Fruit fly (Drosophila melanogaster) whole organism, embryonic: ENCODE results near the gene RabX6.

ENCODE experiments used
- Aef1 ChIP-seq: fragments of 200-800 bp; sonication (Bioruptor generic); IDR thresholded peaks from 3 replicates; pipeline ENCODE4 v1.3.6; 2022; ENCODE audit warnings: missing biosample characterization, missing genetic modification characterization
- Awh ChIP-seq: fragments of 200-800 bp; sonication (Bioruptor generic); IDR thresholded peaks from 2 replicates; pipeline ENCODE4, ENCODE4 v1.3.6; 2022; ENCODE audit warnings: missing biosample characterization, missing genetic modification characterization
- B-H1 ChIP-seq: fragments of 200-800 bp; sonication (Bioruptor generic); IDR thresholded peaks from 3 replicates; pipeline ENCODE4 v1.3.6; 2022; ENCODE audit warnings: missing biosample characterization, missing genetic modification characterization
- CG1024 ChIP-seq: fragments of 200-800 bp; sonication (Bioruptor generic); IDR thresholded peaks from 2 replicates; pipeline ENCODE4 v1.3.6; 2022; ENCODE audit warnings: missing biosample characterization, missing genetic modification characterization
- CG10565 ChIP-seq: fragments of 200-800 bp; sonication (Bioruptor generic); optimal IDR thresholded peaks from 3 replicates; lab custom pipeline; 2016; ENCODE audit warnings: missing biosample characterization, mild to moderate bottlenecking, missing genetic modification characterization
- CG11695 ChIP-seq: fragments of 200-800 bp; sonication (Bioruptor generic); IDR thresholded peaks from 3 replicates; pipeline ENCODE4 v1.3.6; 2022; ENCODE audit warnings: missing biosample characterization, missing genetic modification characterization
- CG12299 ChIP-seq: fragments of 200-800 bp; sonication (Bioruptor generic); optimal IDR thresholded peaks from 2 replicates; lab custom pipeline; 2018; ENCODE audit warnings: missing biosample characterization, mild to moderate bottlenecking, missing genetic modification characterization
- CG13296 ChIP-seq: fragments of 200-800 bp; sonication (Bioruptor generic); optimal IDR thresholded peaks from 3 replicates; lab custom pipeline; 2018; ENCODE audit warnings: missing biosample characterization, mild to moderate bottlenecking, missing genetic modification characterization
- CG13894 ChIP-seq: fragments of 200-800 bp; sonication (Bioruptor generic); optimal IDR thresholded peaks from 3 replicates; lab custom pipeline; 2018; ENCODE audit warnings: missing biosample characterization, mild to moderate bottlenecking, missing genetic modification characterization, moderate library complexity
- CG15479 ChIP-seq: fragments of 200-800 bp; sonication (Bioruptor generic); optimal IDR thresholded peaks from 3 replicates; lab custom pipeline; 2019; ENCODE audit warnings: missing biosample characterization, mild to moderate bottlenecking, missing genetic modification characterization, moderate library complexity
- CG15696 ChIP-seq: fragments of 200-800 bp; sonication (Bioruptor generic); optimal IDR thresholded peaks from 2 replicates; lab custom pipeline; 2019; ENCODE audit warnings: missing biosample characterization, mild to moderate bottlenecking, missing genetic modification characterization, moderate library complexity
- CG17568 ChIP-seq: fragments of 200-800 bp; sonication (Bioruptor generic); optimal IDR thresholded peaks from 2 replicates; lab custom pipeline; 2018; ENCODE audit warnings: missing biosample characterization, mild to moderate bottlenecking, missing genetic modification characterization, moderate library complexity
- CG1792 ChIP-seq: fragments of 200-800 bp; sonication (Bioruptor generic); optimal IDR thresholded peaks from 2 replicates; lab custom pipeline; 2016; ENCODE audit warnings: missing biosample characterization, missing genetic modification characterization
- CG3281 ChIP-seq: fragments of 200-800 bp; sonication (Bioruptor generic); optimal IDR thresholded peaks from 3 replicates; lab custom pipeline; 2017; ENCODE audit warnings: missing biosample characterization, mild to moderate bottlenecking, missing genetic modification characterization
- CG33213 ChIP-seq: fragments of 200-800 bp; sonication (Bioruptor generic); optimal IDR thresholded peaks from 3 replicates; lab custom pipeline; 2016; ENCODE audit warnings: missing biosample characterization, missing genetic modification characterization
- CG3726 ChIP-seq: fragments of 200-800 bp; sonication (Bioruptor generic); IDR thresholded peaks from 3 replicates; pipeline ENCODE4, ENCODE4 v1.3.6; 2022; ENCODE audit warnings: missing biosample characterization, missing genetic modification characterization
- CG6254 ChIP-seq: fragments of 200-800 bp; sonication (Bioruptor generic); optimal IDR thresholded peaks from 3 replicates; lab custom pipeline; 2017; ENCODE audit warnings: mild to moderate bottlenecking, missing biosample characterization, missing genetic modification reagents, missing genetic modification characterization
- CG6765 ChIP-seq: fragments of 200-800 bp; sonication (Bioruptor generic); optimal IDR thresholded peaks from 3 replicates; lab custom pipeline; 2017; ENCODE audit warnings: missing biosample characterization, mild to moderate bottlenecking, missing genetic modification characterization
- CG7963 ChIP-seq: fragments of 200-800 bp; sonication (Bioruptor generic); IDR thresholded peaks from 3 replicates; pipeline ENCODE4 v1.3.6; 2022; ENCODE audit warnings: missing biosample characterization, missing genetic modification characterization; ENCODE audit not compliant: partially characterized antibody
- CG8478 ChIP-seq: fragments of >200 bp; optimal IDR thresholded peaks from 2 replicates; lab custom pipeline; 2018
- CkIIα-i1 ChIP-seq: fragments of 200-800 bp; sonication (Bioruptor generic); IDR thresholded peaks from 2 replicates; pipeline ENCODE4 v1.3.6; 2022; ENCODE audit warnings: missing biosample characterization, missing genetic modification characterization
- D19B ChIP-seq: fragments of 200-800 bp; sonication (Bioruptor generic); optimal IDR thresholded peaks from 2 replicates; lab custom pipeline; 2017; ENCODE audit warnings: missing biosample characterization, mild to moderate bottlenecking, missing genetic modification characterization
- H15 ChIP-seq: fragments of 200-800 bp; sonication (Bioruptor generic); IDR thresholded peaks from 3 replicates; pipeline ENCODE4 v1.3.6; 2022; ENCODE audit warnings: missing biosample characterization, missing genetic modification characterization
- Hr3 ChIP-seq: fragments of 200-800 bp; sonication (Bioruptor generic); optimal IDR thresholded peaks from 3 replicates; lab custom pipeline; 2016; ENCODE audit warnings: missing biosample characterization, missing genetic modification characterization
- Jarid2 ChIP-seq: fragments of 200-800 bp; sonication (Bioruptor generic); optimal IDR thresholded peaks from 3 replicates; lab custom pipeline; 2017; ENCODE audit warnings: mild to moderate bottlenecking, missing biosample characterization, missing genetic modification reagents, missing genetic modification characterization
- Mrtf ChIP-seq: fragments of 200-800 bp; sonication (Bioruptor generic); IDR thresholded peaks from 3 replicates; pipeline ENCODE4 v1.3.6; 2022; ENCODE audit warnings: missing biosample characterization, missing genetic modification characterization
- Myb ChIP-seq: fragments of 200-800 bp; sonication (Bioruptor generic); optimal IDR thresholded peaks from 2 replicates; lab custom pipeline; 2016; ENCODE audit warnings: missing biosample characterization, missing genetic modification characterization
- Nf-YA ChIP-seq: fragments of 200-800 bp; sonication (Bioruptor generic); IDR thresholded peaks from 2 replicates; pipeline ENCODE4 v1.3.6; 2022; ENCODE audit warnings: missing biosample characterization, missing genetic modification characterization
- Nf-YC ChIP-seq: fragments of 200-800 bp; optimal IDR thresholded peaks from 3 replicates; lab custom pipeline; 2019; ENCODE audit warnings: missing biosample characterization, mild to moderate bottlenecking, missing genetic modification characterization, moderate library complexity
- Ptx1 ChIP-seq: fragments of 200-800 bp; sonication (Bioruptor generic); IDR thresholded peaks from 2 replicates; pipeline ENCODE4 v1.3.6; 2022; ENCODE audit warnings: missing biosample characterization, missing genetic modification characterization
- TFAM ChIP-seq: fragments of 200-800 bp; sonication (Bioruptor generic); optimal IDR thresholded peaks from 2 replicates; lab custom pipeline; 2017; ENCODE audit warnings: missing biosample characterization, missing genetic modification characterization, inconsistent platforms
- YL-1 ChIP-seq: fragments of 200-800 bp; sonication (Bioruptor generic); optimal IDR thresholded peaks from 3 replicates; lab custom pipeline; 2017; ENCODE audit warnings: missing biosample characterization, mild to moderate bottlenecking, missing genetic modification characterization
- ap ChIP-seq: fragments of 200-800 bp; sonication (Bioruptor generic); IDR thresholded peaks from 2 replicates; pipeline ENCODE4 v1.3.6; 2022; ENCODE audit warnings: missing biosample characterization, missing genetic modification characterization
- ara ChIP-seq: fragments of 200-800 bp; sonication (Bioruptor generic); IDR thresholded peaks from 2 replicates; pipeline ENCODE4 v1.3.6; 2022; ENCODE audit warnings: missing biosample characterization, missing genetic modification characterization
- bcd ChIP-seq: fragments of 200-800 bp; sonication (Bioruptor generic); optimal IDR thresholded peaks from 2 replicates; lab custom pipeline; 2017; ENCODE audit warnings: missing biosample characterization, mild to moderate bottlenecking, missing genetic modification characterization
- chif ChIP-seq, 2 experiments: fragments of 200-800 bp; sonication (Bioruptor generic); optimal IDR thresholded peaks; 3 replicates each; lab custom pipeline; 2016; ENCODE audit warnings: missing biosample characterization in 2 of 2, missing genetic modification characterization in 2 of 2
- chn ChIP-seq: fragments of 200-800 bp; sonication (Bioruptor generic); optimal IDR thresholded peaks from 2 replicates; lab custom pipeline; 2016; ENCODE audit warnings: missing biosample characterization, missing genetic modification characterization
- ci ChIP-seq: fragments of 200-800 bp; sonication (Bioruptor generic); IDR thresholded peaks from 3 replicates; pipeline ENCODE4 v1.3.6; 2022; ENCODE audit warnings: missing biosample characterization, missing genetic modification characterization
- dan ChIP-seq: fragments of 200-800 bp; sonication (Bioruptor generic); IDR thresholded peaks from 2 replicates; pipeline ENCODE4 v1.3.6; 2022; ENCODE audit warnings: missing biosample characterization, missing genetic modification characterization
- fd3F ChIP-seq: fragments of 200-800 bp; sonication (Bioruptor generic); optimal IDR thresholded peaks from 2 replicates; lab custom pipeline; 2018; ENCODE audit warnings: missing biosample characterization, mild to moderate bottlenecking, missing genetic modification characterization, moderate library complexity
- gro ChIP-seq: fragments of 200-800 bp; sonication (Bioruptor generic); optimal IDR thresholded peaks from 2 replicates; lab custom pipeline; 2016; ENCODE audit warnings: missing biosample characterization, missing genetic modification characterization
- hth ChIP-seq: fragments of >200 bp; optimal IDR thresholded peaks from 2 replicates; lab custom pipeline; 2017; ENCODE audit warnings: inconsistent platforms
- knrl ChIP-seq: fragments of 200-800 bp; sonication (Bioruptor generic); IDR thresholded peaks from 3 replicates; pipeline ENCODE4 v1.3.6; 2022; ENCODE audit warnings: missing biosample characterization, missing genetic modification characterization; ENCODE audit not compliant: partially characterized antibody
- org-1 ChIP-seq: fragments of 200-800 bp; sonication (Bioruptor generic); optimal IDR thresholded peaks from 2 replicates; lab custom pipeline; 2017; ENCODE audit warnings: missing biosample characterization, missing genetic modification characterization
- pho ChIP-seq: fragments of 200-800 bp; sonication (Bioruptor generic); optimal IDR thresholded peaks from 2 replicates; lab custom pipeline; 2016; ENCODE audit warnings: missing biosample characterization, missing genetic modification characterization
- prd ChIP-seq, 3 experiments: fragments of >200 bp in 2 of 3; fragments of 200-800 bp in 1 of 3; sonication (Bioruptor generic) in 1 of 3; optimal IDR thresholded peaks in 2 of 3; IDR thresholded peaks in 1 of 3; 2 replicates in 2 of 3; 3 replicates in 1 of 3; pipeline versions ENCODE4 v1.3.6 to Lab custom; 2017 to 2022; ENCODE audit warnings: missing biosample characterization in 1 of 3, missing genetic modification characterization in 1 of 3
- rib ChIP-seq: fragments of 200-800 bp; sonication (Bioruptor generic); IDR thresholded peaks from 2 replicates; pipeline ENCODE4 v1.3.6; 2022; ENCODE audit warnings: missing biosample characterization, missing genetic modification characterization
- sim ChIP-seq: fragments of 200-800 bp; sonication (Bioruptor generic); IDR thresholded peaks from 2 replicates; pipeline ENCODE4 v1.3.6; 2022; ENCODE audit warnings: missing biosample characterization, missing genetic modification characterization
- toy ChIP-seq: fragments of 200-800 bp; sonication (Bioruptor generic); IDR thresholded peaks from 2 replicates; pipeline ENCODE4 v1.3.6; 2022; ENCODE audit warnings: missing biosample characterization, missing genetic modification characterization
- trem ChIP-seq: fragments of 200-800 bp; optimal IDR thresholded peaks from 3 replicates; lab custom pipeline; 2019; ENCODE audit warnings: missing biosample characterization, mild to moderate bottlenecking, missing genetic modification characterization, moderate library complexity
- ttk ChIP-seq: fragments of 200-800 bp; sonication (Bioruptor generic); IDR thresholded peaks from 2 replicates; pipeline ENCODE4 v2.1.2; 2022; ENCODE audit warnings: missing biosample characterization, missing genetic modification characterization

RabX6 gene

dm6 chr3L:680258-680657, 10.1 kb upstream of the RabX6 start, which contains the start of gene CG17129 (continued):
- TF ChIP-seq sim (no peak), Aef1 (GFP tag; lab: Robert Waterston, UW) (peak; percentile 76), H15 (GFP tag; lab: Robert Waterston, UW) (peak; percentile 75), Awh (GFP tag; lab: Robert Waterston, UW) (peak; percentile 56; the same call in 1 of the 2 replicates), CG6254 (GFP tag; lab: Kevin White, UChicago) (no peak), CG1792 (GFP tag; lab: Kevin White, UChicago) (peak; percentile 29), CkIIα-i1 (GFP tag; lab: Robert Waterston, UW) (no peak), CG3281 (GFP tag; lab: Kevin White, UChicago) (peak; percentile 84), CG3726 (GFP tag; lab: Robert Waterston, UW) (no peak), CG13894 (tag; lab: Kevin White, UChicago) (peak; percentile 81), pho (GFP tag; lab: Kevin White, UChicago) (peak; percentile 68), CG12299 (tag; lab: Kevin White, UChicago) (peak; percentile 1), CG8478 (no peak), bcd (peak; percentile 54), ttk (GFP tag; lab: Robert Waterston, UW) (peak; percentile 73), Nf-YA (GFP tag; lab: Robert Waterston, UW) (no peak), D19B (no peak), Ptx1 (GFP tag; lab: Robert Waterston, UW) (peak; percentile 81), CG17568 (GFP tag; lab: Kevin White, UChicago) (peak; percentile 68), dan (0 out of 2 replicates have a peak, but pooled peaks have one; percentile 34), ci (GFP tag; lab: Robert Waterston, UW) (peak; percentile 87), hth (lab: Kevin White, UChicago) (no peak), CG11695 (peak; percentile 63; the same call in 1 of the 3 replicates), CG1024 (GFP tag; lab: Robert Waterston, UW) (peak; percentile 39; the same call in 1 of the 2 replicates), CG13296 (GFP tag; lab: Kevin White, UChicago) (peak; percentile 65), knrl (GFP tag; lab: Robert Waterston, UW) (peak; percentile 98), CG7963 (GFP tag; lab: Robert Waterston, UW) (peak; percentile 89), CG6765 (peak; percentile 10), CG15696 (tag; lab: Kevin White, UChicago) (peak; percentile 83), toy (GFP tag; lab: Robert Waterston, UW) (no peak), CG33213 (GFP tag; lab: Kevin White, UChicago) (peak; percentile 66), org-1 (GFP tag; lab: Kevin White, UChicago) (peak; percentile 29), ap (GFP tag; lab: Robert Waterston, UW) (peak; percentile 8; the same call in 1 of the 2 replicates), YL-1 (GFP tag; lab: Kevin White, UChicago) (peak; percentile 11), chif (GFP tag; optimal IDR thresholded peaks at IDR 0.05; lab: Kevin White, UChicago) (peak; percentile 64 to 81), fd3F (GFP tag; lab: Kevin White, UChicago) (peak; percentile 62), CG10565 (GFP tag; lab: Kevin White, UChicago) (no peak), Nf-YC (peak; percentile 74), B-H1 (GFP tag; lab: Robert Waterston, UW) (peak; percentile 58; the same call in 2 of the 3 replicates), chn (GFP tag; lab: Kevin White, UChicago) (peak; percentile 73), CG15479 (GFP tag; lab: Kevin White, UChicago) (no peak), rib (GFP tag; lab: Robert Waterston, UW) (peak; percentile 43; the same call in 1 of the 2 replicates), TFAM (GFP tag; lab: Kevin White, UChicago) (no peak), gro (GFP tag; lab: Kevin White, UChicago) (peak; percentile 91), trem (tag; lab: Kevin White, UChicago) (peak; percentile 76), Jarid2 (GFP tag; lab: Kevin White, UChicago) (peak; percentile 32), ara (GFP tag; lab: Robert Waterston, UW) (peak; percentile 82), Hr3 (GFP tag; lab: Kevin White, UChicago) (peak; percentile 68), prd (optimal IDR thresholded peaks at IDR 0.05; lab: Kevin White, UChicago) (no peak), prd (GFP tag; IDR thresholded peaks at IDR 0.05; lab: Robert Waterston, UW) (peak; percentile 88), Mrtf (GFP tag; lab: Robert Waterston, UW) (peak; percentile 53; the same call in 2 of the 3 replicates), Myb (peak; percentile 64)
